Worm (Caenorhabditis elegans): ENCODE results near the gene T05B4.12.

DNA sequence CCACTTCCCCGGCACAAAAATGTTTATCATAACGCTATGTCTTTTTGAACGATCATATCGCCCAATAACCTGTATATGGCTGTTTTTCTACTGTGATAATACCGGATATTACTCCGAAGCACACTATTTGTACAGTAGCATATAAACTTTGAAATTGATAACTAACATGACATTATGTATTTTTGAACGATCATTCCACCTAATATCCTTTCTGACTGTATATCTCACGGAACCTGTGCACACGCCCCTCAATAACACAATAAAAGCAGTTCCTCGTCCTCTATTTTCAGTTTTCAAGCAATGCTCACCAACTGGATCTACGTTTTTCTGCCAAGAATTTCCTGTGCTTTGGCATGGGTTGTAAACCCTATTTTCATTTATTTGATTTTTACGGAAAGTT lies 24.3 kb downstream of the T05B4.12 start, which contains the start of gene srj-40:
- TF ChIP-seq dao-5 (tag; optimal IDR thresholded peaks at IDR 0.05) = no peak
- no peak for TF ChIP-seq him-1 (tag; optimal IDR thresholded peaks at IDR 0.05)
- no peak for TF ChIP-seq W03F9.2 (tag; optimal IDR thresholded peaks at IDR 0.05)

Measured in whole organism, L4/young adult.